Worm (Caenorhabditis elegans) whole organism, mixed stage, embryonic: ENCODE results near the gene H20J04.9.

Experiments used
- M03D4.4 ChIP-seq: sonication (generic microtip); optimal IDR thresholded peaks from 2 replicates; lab custom pipeline; 2017; ENCODE audit warnings: mild to moderate bottlenecking, missing genetic modification characterization, missing compliant biosample characterization
- blmp-1 ChIP-seq: fragments of 150-350 bp; optimal IDR thresholded peaks from 2 replicates; lab custom pipeline; 2014; ENCODE audit warnings: missing biosample characterization, missing genetic modification characterization
- ceh-39 ChIP-seq: fragments of 150-350 bp; optimal IDR thresholded peaks from 2 replicates; lab custom pipeline; 2014; ENCODE audit warnings: missing biosample characterization, missing genetic modification characterization
- ceh-43 ChIP-seq: fragments of 200-800 bp; sonication (Bioruptor generic); optimal IDR thresholded peaks from 2 replicates; lab custom pipeline; 2018; ENCODE audit warnings: mild to moderate bottlenecking, missing genetic modification characterization, moderate library complexity, missing compliant biosample characterization
- ceh-83 ChIP-seq: fragments of 200-800 bp; sonication (Bioruptor generic); optimal IDR thresholded peaks from 2 replicates; lab custom pipeline; 2018; ENCODE audit warnings: mild to moderate bottlenecking, missing genetic modification characterization, missing compliant biosample characterization
- ces-1 ChIP-seq: fragments of 150-350 bp; optimal IDR thresholded peaks from 2 replicates; lab custom pipeline; 2014; ENCODE audit warnings: missing biosample characterization, missing genetic modification reagents, missing genetic modification characterization
- cnd-1 ChIP-seq: fragments of 200-800 bp; sonication (Bioruptor generic); optimal IDR thresholded peaks from 2 replicates; lab custom pipeline; 2018; ENCODE audit warnings: mild to moderate bottlenecking, missing genetic modification characterization, missing compliant biosample characterization
- drap-1 ChIP-seq: fragments of 200-800 bp; sonication (Bioruptor generic); optimal IDR thresholded peaks from 3 replicates; lab custom pipeline; 2018; ENCODE audit warnings: mild to moderate bottlenecking, missing genetic modification characterization, missing compliant biosample characterization
- elt-1 ChIP-seq: sonication (generic microtip); optimal IDR thresholded peaks from 2 replicates; lab custom pipeline; 2017; ENCODE audit warnings: missing genetic modification characterization, mild to moderate bottlenecking, missing compliant biosample characterization, antibody characterized with exemption, moderate library complexity, borderline replicate concordance; ENCODE audit not compliant: insufficient read depth
- elt-3 ChIP-seq: fragments of 150-350 bp; optimal IDR thresholded peaks from 2 replicates; lab custom pipeline; 2014; ENCODE audit warnings: missing biosample characterization, missing genetic modification characterization
- flh-1 ChIP-seq: fragments of 200-800 bp; sonication (Bioruptor generic); optimal IDR thresholded peaks from 2 replicates; lab custom pipeline; 2018; ENCODE audit warnings: mild to moderate bottlenecking, missing genetic modification characterization, moderate library complexity, missing compliant biosample characterization
- ham-2 ChIP-seq: fragments of 200-800 bp; sonication (Bioruptor generic); optimal IDR thresholded peaks from 2 replicates; lab custom pipeline; 2018; ENCODE audit warnings: mild to moderate bottlenecking, missing genetic modification characterization, missing compliant biosample characterization
- hlh-1 ChIP-seq: fragments of 150-350 bp; optimal IDR thresholded peaks from 2 replicates; lab custom pipeline; 2014; ENCODE audit warnings: missing biosample characterization, missing genetic modification reagents, missing genetic modification characterization
- lin-13 ChIP-seq: fragments of 150-350 bp; optimal IDR thresholded peaks from 2 replicates; lab custom pipeline; 2014; ENCODE audit warnings: missing biosample characterization, missing genetic modification characterization
- lin-32 ChIP-seq: fragments of 200-800 bp; sonication (Bioruptor generic); optimal IDR thresholded peaks from 2 replicates; lab custom pipeline; 2018; ENCODE audit warnings: mild to moderate bottlenecking, missing genetic modification characterization, missing compliant biosample characterization
- mep-1 ChIP-seq: fragments of 150-350 bp; optimal IDR thresholded peaks from 2 replicates; lab custom pipeline; 2017; ENCODE audit warnings: missing biosample characterization, missing genetic modification reagents, missing genetic modification characterization, inconsistent platforms
- mls-2 ChIP-seq: sonication (generic microtip); optimal IDR thresholded peaks from 2 replicates; lab custom pipeline; 2016; ENCODE audit warnings: mild to moderate bottlenecking, missing genetic modification characterization, moderate library complexity, missing compliant biosample characterization
- nhr-12 ChIP-seq: fragments of 150-350 bp; optimal IDR thresholded peaks from 2 replicates; lab custom pipeline; 2014; ENCODE audit warnings: missing biosample characterization, missing genetic modification characterization
- nhr-2 ChIP-seq: fragments of 150-350 bp; optimal IDR thresholded peaks from 2 replicates; lab custom pipeline; 2014; ENCODE audit warnings: missing biosample characterization, missing genetic modification characterization
- nhr-237 ChIP-seq: fragments of 150-350 bp; optimal IDR thresholded peaks from 2 replicates; lab custom pipeline; 2014; ENCODE audit warnings: missing biosample characterization, missing genetic modification characterization
- nhr-76 ChIP-seq: sonication (generic microtip); optimal IDR thresholded peaks from 2 replicates; lab custom pipeline; 2017; ENCODE audit warnings: missing biosample characterization, missing genetic modification characterization
- sem-2 ChIP-seq: fragments of 200-800 bp; sonication (Bioruptor generic); optimal IDR thresholded peaks from 2 replicates; lab custom pipeline; 2018; ENCODE audit warnings: mild to moderate bottlenecking, missing genetic modification characterization, missing compliant biosample characterization
- snpc-4 ChIP-seq: fragments of 150-350 bp; optimal IDR thresholded peaks from 2 replicates; lab custom pipeline; 2014; ENCODE audit warnings: missing biosample characterization, missing genetic modification characterization
- unc-120 ChIP-seq: sonication (generic microtip); optimal IDR thresholded peaks from 2 replicates; lab custom pipeline; 2017; ENCODE audit warnings: missing genetic modification characterization, missing compliant biosample characterization; ENCODE audit not compliant: poor library complexity, severe bottlenecking
- unc-39 ChIP-seq: fragments of 150-350 bp; optimal IDR thresholded peaks from 2 replicates; lab custom pipeline; 2014; ENCODE audit warnings: missing biosample characterization, missing genetic modification characterization
- unc-62 ChIP-seq: fragments of 150-350 bp; optimal IDR thresholded peaks from 2 replicates; lab custom pipeline; 2014; ENCODE audit warnings: missing biosample characterization, missing genetic modification reagents, missing genetic modification characterization
- zip-8 ChIP-seq: fragments of 150-350 bp; optimal IDR thresholded peaks from 2 replicates; lab custom pipeline; 2014; ENCODE audit warnings: missing biosample characterization, missing genetic modification characterization
- ztf-11 ChIP-seq: fragments of 150-350 bp; optimal IDR thresholded peaks from 2 replicates; lab custom pipeline; 2014; ENCODE audit warnings: missing biosample characterization, missing genetic modification characterization

H20J04.9 gene

DNA sequence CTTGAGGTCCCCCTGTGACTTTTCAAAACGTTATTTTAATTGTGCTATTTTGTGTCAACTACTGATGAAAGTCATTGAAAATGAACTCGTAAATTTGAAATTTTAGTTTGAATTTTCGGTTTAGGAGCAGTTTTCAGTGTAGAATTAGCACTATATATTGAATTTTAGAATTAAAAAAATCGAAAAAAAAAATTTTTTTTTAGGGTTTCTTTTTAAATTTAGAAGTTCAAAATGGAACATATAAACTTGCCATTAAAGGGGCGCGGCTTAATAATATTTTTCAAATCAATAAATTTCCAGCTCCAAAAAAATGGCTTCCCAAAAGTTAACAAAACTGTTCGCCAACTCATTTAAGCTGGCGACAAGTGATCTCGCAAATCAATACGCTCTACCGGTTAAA is at the start of gene H20J04.9:
Gene H20J04.9 (plus strand): TSS at position 301 of the 400 bp plus-strand sequence.
- TF ChIP-seq nhr-237 (no peak), flh-1 (no peak)

DNA sequence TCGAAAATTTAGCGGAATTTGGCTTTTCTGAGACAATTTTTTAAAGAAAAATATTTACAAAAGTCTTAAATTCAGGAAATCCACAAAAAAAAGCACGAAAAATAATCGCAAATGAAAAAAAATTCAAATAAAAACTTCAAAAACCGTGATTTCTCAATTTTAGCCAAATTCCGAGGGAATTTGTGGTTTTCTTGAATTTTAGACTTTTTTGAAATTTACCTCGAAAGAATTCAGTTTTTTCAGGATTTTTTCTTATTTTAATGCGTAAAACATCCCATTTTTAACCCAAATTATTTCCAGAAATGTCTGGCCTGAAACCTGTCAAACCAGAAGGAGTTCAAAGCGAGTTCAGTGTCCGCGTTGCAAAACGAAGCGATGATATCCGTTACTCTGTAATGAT is 49.7 kb upstream of the H20J04.9 start, which contains the start of gene gtf-2F1:
Gene gtf-2F1 (plus strand): TSS at position 301 of the 400 bp plus-strand sequence.
- TF ChIP-seq nhr-76 (tag; lab: Kevin White, UChicago) (no peak), ceh-43 (GFP tag; lab: Kevin White, UChicago) (no peak), zip-8 (tag; lab: Kevin White, UChicago) (no peak), hlh-1 (tag; lab: Kevin White, UChicago) (no peak), ces-1 (GFP tag; lab: Kevin White, UChicago) (no peak)

- no peak for TF ChIP-seq nhr-2 (tag; lab: Kevin White, UChicago)
These were observed 43.9 kb upstream of the H20J04.9 start, which contains the start of gene Y52E8A.3 for ce11 chrII:4306921-4307630. Gene Y52E8A.3 (minus strand): TSS chrII:4306971.

ce11 chrII:4312115-4312514 is 38.9 kb upstream of the H20J04.9 start, which contains the start of gene plep-1:
Gene plep-1 (minus strand): TSS chrII:4312215.
- no peak for TF ChIP-seq M03D4.4 (tag; lab: Kevin White, UChicago)
- no peak for TF ChIP-seq unc-62 (GFP tag; lab: Kevin White, UChicago)
- no peak for TF ChIP-seq unc-120 (tag; lab: Kevin White, UChicago)
- TF ChIP-seq sem-2 (GFP tag; lab: Kevin White, UChicago) = no peak
- no peak for TF ChIP-seq elt-3 (tag; lab: Kevin White, UChicago)
- TF ChIP-seq ham-2 (GFP tag; lab: Kevin White, UChicago) = no peak
- no peak for TF ChIP-seq hlh-1 (tag; lab: Kevin White, UChicago)
- no peak for TF ChIP-seq ceh-83 (GFP tag; lab: Kevin White, UChicago)
- no peak for TF ChIP-seq cnd-1
- TF ChIP-seq ces-1 (GFP tag; lab: Kevin White, UChicago) = no peak
- TF ChIP-seq lin-13 (tag; lab: Kevin White, UChicago) = no peak

DNA sequence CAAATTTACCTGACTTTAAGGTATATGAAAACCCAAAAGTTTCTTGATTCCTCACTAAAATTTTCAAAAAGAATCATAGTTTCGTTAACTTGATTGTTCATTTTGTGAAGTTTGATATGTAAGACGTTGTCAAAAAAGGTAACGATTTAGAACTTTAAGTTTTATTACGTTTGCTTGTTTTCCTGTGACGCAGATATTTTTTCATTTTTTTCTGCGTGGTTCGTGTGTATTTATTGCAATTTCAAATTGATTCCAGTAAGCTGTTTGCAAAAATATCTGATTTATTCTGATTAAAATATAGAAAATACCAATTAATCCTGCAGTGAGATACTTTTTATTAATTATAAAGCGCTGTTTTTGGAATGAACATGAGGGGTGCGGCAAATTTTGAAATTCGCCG is 35.0 kb upstream of the H20J04.9 start, which contains the start of gene srw-40:
Gene srw-40 (minus strand): TSS at position 101 of the 400 bp plus-strand sequence.
- no peak for TF ChIP-seq zip-8 (tag; lab: Kevin White, UChicago)
- no peak for TF ChIP-seq ham-2 (GFP tag; lab: Kevin White, UChicago)
- TF ChIP-seq nhr-76 (tag; lab: Kevin White, UChicago) = no peak
- no peak for TF ChIP-seq lin-32 (GFP tag; lab: Kevin White, UChicago)
- no peak for TF ChIP-seq elt-1 (tag; lab: Kevin White, UChicago)
- TF ChIP-seq blmp-1 = no peak
- no peak for TF ChIP-seq flh-1
- no peak for TF ChIP-seq ceh-83 (GFP tag; lab: Kevin White, UChicago)
- no peak for TF ChIP-seq unc-39 (tag; lab: Kevin White, UChicago)
- no peak for TF ChIP-seq mep-1 (tag; lab: Kevin White, UChicago)
- TF ChIP-seq, all 35 proteins: peak for 0

DNA sequence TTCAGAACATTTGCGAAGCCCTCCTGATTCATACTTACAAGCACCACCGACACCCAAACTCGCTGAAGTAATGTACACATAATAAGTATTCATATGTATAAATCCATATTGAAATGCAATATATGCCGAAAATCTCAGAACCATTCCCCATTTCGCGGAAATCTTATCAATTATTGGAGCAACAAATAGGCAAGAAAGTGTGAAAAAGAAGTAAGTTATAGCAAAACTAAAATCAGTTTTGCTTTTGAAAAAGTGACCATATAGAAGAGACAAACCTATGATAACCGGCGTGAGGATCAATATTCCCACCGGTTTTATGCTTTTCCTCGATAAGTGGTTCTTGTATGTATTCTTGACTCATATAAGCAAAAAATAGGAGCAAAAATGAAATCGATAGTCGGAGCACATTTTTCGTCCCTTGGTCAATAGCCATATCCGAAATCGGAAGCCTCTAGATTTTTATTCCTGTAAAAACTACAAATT is 31.4 kb upstream of the H20J04.9 start, which contains the start of gene Y52E8A.6:
Gene Y52E8A.6 (minus strand): TSS at position 433 of the 483 bp plus-strand sequence.
- no peak for TF ChIP-seq ces-1 (GFP tag; lab: Kevin White, UChicago)
- TF ChIP-seq mls-2 = no peak
- TF ChIP-seq hlh-1 (tag; lab: Kevin White, UChicago) = no peak
- TF ChIP-seq ceh-39 (tag; lab: Kevin White, UChicago) = no peak
- no peak for TF ChIP-seq lin-32 (GFP tag; lab: Kevin White, UChicago)
- no peak for TF ChIP-seq nhr-76 (tag; lab: Kevin White, UChicago)
- no peak for TF ChIP-seq mep-1 (tag; lab: Kevin White, UChicago)
- no peak for TF ChIP-seq flh-1
- TF ChIP-seq elt-3 (tag; lab: Kevin White, UChicago) = no peak
- TF ChIP-seq nhr-12 (tag; lab: Kevin White, UChicago) = no peak
- TF ChIP-seq drap-1 (GFP tag; lab: Kevin White, UChicago) = no peak
- no peak for TF ChIP-seq ztf-11
- TF ChIP-seq ceh-83 (GFP tag; lab: Kevin White, UChicago) = no peak
- TF ChIP-seq unc-120 (tag; lab: Kevin White, UChicago) = no peak
- no peak for TF ChIP-seq snpc-4 (tag; lab: Kevin White, UChicago)
